Fruit fly (Drosophila melanogaster): Measurements from ENCODE around the gene CG32137.

Gene CG32137

DNA sequence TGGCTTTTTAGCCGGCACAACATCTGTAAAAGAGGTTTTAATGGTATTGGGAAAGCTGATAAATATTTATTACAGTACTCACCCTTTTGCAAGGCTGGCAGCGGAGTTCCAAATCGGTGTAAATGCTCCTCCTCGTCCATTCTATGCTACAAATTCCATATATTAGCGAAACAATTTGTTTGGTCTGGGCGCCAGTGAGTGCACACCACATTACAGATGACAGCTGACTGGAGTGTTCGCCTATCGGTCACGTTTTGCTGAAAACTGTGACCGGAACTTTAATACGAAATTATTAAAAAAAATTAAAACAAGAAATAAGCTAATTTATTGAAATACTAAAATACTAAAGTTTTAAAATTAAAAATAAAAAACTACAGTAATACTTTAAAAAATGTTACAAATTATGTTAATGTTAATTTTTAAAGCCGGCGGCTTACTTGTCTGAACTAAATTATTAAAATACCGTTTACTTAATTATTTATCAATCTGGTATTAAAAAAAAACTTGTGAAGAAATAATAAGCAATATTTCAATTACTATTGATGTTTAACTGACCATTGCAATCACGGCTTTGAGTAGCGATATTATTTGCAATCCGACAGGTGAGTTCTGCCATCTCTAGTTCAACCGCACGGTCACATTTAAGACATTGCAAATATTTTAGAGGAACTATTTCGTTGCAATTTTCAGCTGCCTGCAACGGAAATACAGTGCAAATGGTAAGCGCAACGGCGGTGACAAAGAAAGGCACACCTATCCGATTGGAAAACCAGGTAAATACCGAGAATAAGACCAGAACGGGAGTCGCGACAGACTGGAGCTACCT, 10.1 kb upstream of the CG32137 start, which contains the start of the genes CG8833 and DCTN1-p150:
Gene CG8833 (minus strand): TSS at position 232 of the 826 bp plus-strand sequence.
Gene DCTN1-p150 (plus strand): TSS at position 619 of the 826 bp plus-strand sequence.
- no peak for TF ChIP-seq ovo (GFP tag; optimal IDR thresholded peaks at IDR 0.05)
- TF ChIP-seq pad (GFP tag; optimal IDR thresholded peaks at IDR 0.05): peak; percentile 6
- TF ChIP-seq bab1 (GFP tag; optimal IDR thresholded peaks at IDR 0.05): no peak
- peak; percentile 25 for TF ChIP-seq tj (GFP tag; optimal IDR thresholded peaks at IDR 0.05)
- TF ChIP-seq Mnt (GFP tag; optimal IDR thresholded peaks at IDR 0.05): no peak
- peak; percentile 7 for TF ChIP-seq CG11617 (GFP tag; optimal IDR thresholded peaks at IDR 0.05)
- peak; percentile 25 for TF ChIP-seq CG7101 (tag; optimal IDR thresholded peaks at IDR 0.05)
- peak; percentile 20 for TF ChIP-seq CG14711 (tag; optimal IDR thresholded peaks at IDR 0.05)
- peak; percentile 19 for TF ChIP-seq Hr96 (GFP tag; optimal IDR thresholded peaks at IDR 0.05)
- peak; percentile 22 for TF ChIP-seq CG7045 (GFP tag; optimal IDR thresholded peaks at IDR 0.05)
- TF ChIP-seq CG12768 (GFP tag; optimal IDR thresholded peaks at IDR 0.05): no peak
- peak; percentile 46 for TF ChIP-seq CG1620 (GFP tag; optimal IDR thresholded peaks at IDR 0.05)
- TF ChIP-seq toe (GFP tag; optimal IDR thresholded peaks at IDR 0.05): peak; percentile 54
- TF ChIP-seq kay (GFP tag; ENCODE audit: borderline replicate concordance): peak; percentile 75

DNA sequence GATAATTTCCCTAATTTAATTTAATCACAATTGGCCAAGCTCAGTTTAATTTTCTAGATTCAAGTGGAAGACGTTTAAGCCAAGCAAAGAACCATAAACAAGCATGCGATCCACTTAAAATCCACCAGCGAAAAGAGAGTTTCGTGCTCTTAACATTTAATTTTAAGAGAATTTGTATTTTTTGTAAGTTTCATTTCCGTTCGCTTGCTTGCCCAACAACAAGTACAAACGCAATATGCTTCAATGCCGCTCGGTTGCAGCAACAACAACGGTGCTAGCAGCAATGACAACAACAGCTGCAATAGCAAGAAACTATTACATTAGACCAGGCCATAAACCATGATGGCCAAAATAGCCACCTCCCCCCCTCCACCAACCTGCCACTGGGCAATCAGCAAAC, 4.1 kb upstream of the CG32137 start:
- no peak for TF ChIP-seq CG33017 (tag; optimal IDR thresholded peaks at IDR 0.05)
- no peak for TF ChIP-seq Mnt (GFP tag; optimal IDR thresholded peaks at IDR 0.05)
- no peak for TF ChIP-seq toe (GFP tag; optimal IDR thresholded peaks at IDR 0.05)
- TF ChIP-seq CG5204 (GFP tag; optimal IDR thresholded peaks at IDR 0.05): no peak
- TF ChIP-seq cic (GFP tag; optimal IDR thresholded peaks at IDR 0.05): no peak

DNA sequence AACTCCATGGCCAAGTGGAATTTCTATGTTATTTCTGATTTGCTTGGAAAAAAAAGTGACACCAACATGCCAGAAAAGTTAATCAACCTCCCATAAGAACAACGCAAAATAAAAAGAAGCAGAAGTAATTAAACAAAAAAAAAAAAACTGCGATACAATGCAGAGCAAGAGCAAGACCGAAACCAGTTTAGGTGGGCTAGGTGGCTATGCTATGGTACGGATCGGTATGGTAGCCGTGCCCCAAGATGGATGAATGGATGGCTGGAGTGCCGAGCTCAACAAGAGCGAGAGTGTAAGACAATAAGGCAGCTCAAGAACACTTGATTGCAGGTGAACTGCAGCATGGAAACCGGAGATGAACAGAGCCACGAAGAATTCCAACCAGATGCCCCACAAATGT, 2.3 kb upstream of the CG32137 start:
- TF ChIP-seq CG14711 (tag; optimal IDR thresholded peaks at IDR 0.05): no peak

DNA sequence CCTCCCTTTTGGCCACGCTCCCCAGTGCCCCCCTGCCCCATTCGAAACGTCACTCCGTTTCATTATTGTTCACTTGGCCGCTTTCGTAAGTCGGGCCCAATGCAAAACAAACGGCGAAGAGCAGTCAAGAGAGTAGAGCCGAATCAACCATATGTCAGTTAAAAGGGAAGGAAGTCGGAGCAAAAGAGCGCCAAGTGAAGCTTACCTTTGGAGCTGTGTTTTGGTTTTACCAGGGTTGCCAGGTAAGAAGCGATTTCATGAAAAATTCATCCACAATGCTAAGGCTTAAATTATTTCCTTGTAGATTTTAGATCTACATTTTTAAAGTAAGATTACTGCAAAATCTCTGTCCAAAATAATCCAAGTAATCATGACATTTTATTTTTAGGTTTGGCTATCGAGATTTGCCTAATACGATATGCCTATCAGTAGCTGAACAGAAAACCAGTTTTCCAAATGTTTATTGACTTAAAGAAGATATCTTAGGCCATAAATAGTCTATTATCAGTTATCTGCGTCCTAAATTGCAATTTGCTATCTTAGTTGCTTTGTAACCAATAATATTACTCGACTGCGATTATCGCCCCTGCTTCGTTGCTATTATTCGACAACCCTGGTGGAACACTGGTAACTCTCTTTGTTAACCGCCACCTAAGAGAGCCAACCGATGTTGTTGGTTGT, 440 bp upstream of the CG32137 start:
- TF ChIP-seq CG7101 (tag; optimal IDR thresholded peaks at IDR 0.05) (peak; percentile 74), CG7045 (GFP tag; optimal IDR thresholded peaks at IDR 0.05) (peak; percentile 90), CG1620 (GFP tag; optimal IDR thresholded peaks at IDR 0.05) (peak; percentile 73), CG5204 (GFP tag; optimal IDR thresholded peaks at IDR 0.05) (peak; percentile 88), Mnt (GFP tag; optimal IDR thresholded peaks at IDR 0.05) (no peak), bab1 (GFP tag; optimal IDR thresholded peaks at IDR 0.05) (peak; percentile 95), pad (GFP tag; optimal IDR thresholded peaks at IDR 0.05) (peak; percentile 72), kay (GFP tag; ENCODE audit: borderline replicate concordance) (peak; percentile 38), CG11617 (GFP tag; optimal IDR thresholded peaks at IDR 0.05) (peak; percentile 90), cnc (optimal IDR thresholded peaks at IDR 0.05) (no peak), toe (GFP tag; optimal IDR thresholded peaks at IDR 0.05) (peak; percentile 84), CG33017 (tag; optimal IDR thresholded peaks at IDR 0.05) (peak; percentile 65), Hr96 (GFP tag; optimal IDR thresholded peaks at IDR 0.05) (peak; percentile 86), tj (GFP tag; optimal IDR thresholded peaks at IDR 0.05) (peak; percentile 57), Clk (GFP tag; optimal IDR thresholded peaks at IDR 0.05) (peak; percentile 57), cic (GFP tag; optimal IDR thresholded peaks at IDR 0.05) (no peak), CG12768 (GFP tag; optimal IDR thresholded peaks at IDR 0.05) (peak; percentile 83), Crg-1 (GFP tag; optimal IDR thresholded peaks at IDR 0.05) (peak; percentile 82), ovo (GFP tag; optimal IDR thresholded peaks at IDR 0.05) (peak; percentile 25), CG14711 (tag; optimal IDR thresholded peaks at IDR 0.05) (peak; percentile 82)

DNA sequence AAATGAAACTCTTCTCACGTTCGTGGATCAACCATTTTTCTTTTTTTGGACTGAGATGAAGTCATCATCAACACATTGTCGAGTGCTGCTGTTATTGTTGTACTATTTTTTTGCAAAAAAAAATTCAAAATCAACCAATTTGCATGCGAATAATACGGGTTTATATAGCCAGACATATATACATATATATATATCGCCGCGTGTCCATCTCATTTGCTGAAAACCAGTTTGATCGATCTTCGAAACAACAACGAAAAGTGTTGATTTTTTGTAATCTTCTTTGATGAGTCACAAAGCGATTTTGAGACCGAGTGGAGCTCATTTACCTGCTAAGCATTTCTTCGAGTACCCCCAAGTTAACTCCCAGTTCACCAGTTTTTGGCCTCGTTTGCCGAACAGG, 7.0 kb downstream of the CG32137 start:
- TF ChIP-seq kay (GFP tag; ENCODE audit: borderline replicate concordance) (peak; percentile 61), CG5204 (GFP tag; optimal IDR thresholded peaks at IDR 0.05) (no peak), CG14711 (tag; optimal IDR thresholded peaks at IDR 0.05) (no peak), pad (GFP tag; optimal IDR thresholded peaks at IDR 0.05) (no peak), Hr96 (GFP tag; optimal IDR thresholded peaks at IDR 0.05) (no peak), CG1620 (GFP tag; optimal IDR thresholded peaks at IDR 0.05) (no peak), Crg-1 (GFP tag; optimal IDR thresholded peaks at IDR 0.05) (no peak), ovo (GFP tag; optimal IDR thresholded peaks at IDR 0.05) (no peak)

DNA sequence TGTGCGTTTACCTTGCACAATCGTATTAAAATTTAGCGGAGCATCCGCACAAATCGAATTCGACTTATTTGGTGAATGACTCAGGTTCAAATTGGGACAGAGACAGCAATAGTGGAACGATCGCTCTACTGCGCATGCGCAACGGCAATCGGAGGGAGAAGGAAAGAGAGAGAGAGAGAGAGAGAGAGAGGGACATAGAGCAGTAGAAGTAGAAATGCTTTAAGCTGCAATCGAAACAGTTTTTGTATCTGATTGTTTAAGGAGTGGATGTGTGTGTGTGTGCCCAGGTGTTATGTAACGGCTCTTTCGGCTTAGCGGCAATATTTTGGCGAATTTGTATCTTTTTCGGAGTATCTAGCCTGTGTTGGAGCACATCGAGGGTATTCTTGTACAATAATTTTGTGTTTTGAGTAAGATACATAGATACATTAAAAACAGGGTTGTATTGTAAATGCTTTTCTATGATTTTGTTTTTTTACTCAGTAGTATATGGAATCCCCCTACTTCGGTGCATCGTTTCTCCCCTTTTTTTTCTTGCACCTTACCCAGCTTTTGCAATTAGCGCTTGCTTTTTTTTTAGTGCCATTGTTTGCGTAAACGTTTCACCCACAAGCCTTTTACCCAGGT, 10.5 kb downstream of the CG32137 start:
- TF ChIP-seq pad (GFP tag; optimal IDR thresholded peaks at IDR 0.05) (no peak), tj (GFP tag; optimal IDR thresholded peaks at IDR 0.05) (peak; percentile 7), ovo (GFP tag; optimal IDR thresholded peaks at IDR 0.05) (no peak), CG12768 (GFP tag; optimal IDR thresholded peaks at IDR 0.05) (no peak), CG33017 (tag; optimal IDR thresholded peaks at IDR 0.05) (no peak)

Measured in whole organism, adult.